Worm (Caenorhabditis elegans) whole organism, midembryonic: Measurements from ENCODE around the gene sqv-6.

Source experiments
- T22C8.4 ChIP-seq: fragments of 200-800 bp; sonication (Bioruptor generic); IDR thresholded peaks from 2 replicates; pipeline ENCODE4 v1.3.6; 2022; ENCODE audit warnings: missing genetic modification characterization, missing compliant biosample characterization
- cog-1 ChIP-seq: sonication (generic microtip); optimal IDR thresholded peaks from 2 replicates; lab custom pipeline; 2016; ENCODE audit warnings: missing genetic modification characterization, missing compliant biosample characterization
- flt-1 ChIP-seq: fragments of 200-800 bp; sonication (Bioruptor generic); IDR thresholded peaks from 2 replicates; pipeline ENCODE4 v1.3.6; 2022; ENCODE audit warnings: missing genetic modification characterization, missing compliant biosample characterization
- klf-2 ChIP-seq: fragments of 200-800 bp; sonication (Bioruptor generic); conservative IDR thresholded peaks from 2 replicates; pipeline ENCODE4 v1.3.6; 2022; ENCODE audit warnings: missing genetic modification reagents, missing genetic modification characterization, missing compliant biosample characterization
- med-1 ChIP-seq: sonication (generic microtip); optimal IDR thresholded peaks from 2 replicates; lab custom pipeline; 2017; ENCODE audit warnings: missing genetic modification characterization, mild to moderate bottlenecking, missing compliant biosample characterization, antibody characterized with exemption, missing genetic modification reagents; ENCODE audit not compliant: insufficient read depth
- ref-1 ChIP-seq: fragments of 200-800 bp; sonication (Bioruptor generic); conservative IDR thresholded peaks from 2 replicates; pipeline ENCODE4 v1.3.6; 2022; ENCODE audit warnings: missing genetic modification reagents, missing genetic modification characterization, missing compliant biosample characterization
- tab-1 ChIP-seq: fragments of 200-800 bp; sonication (Bioruptor generic); IDR thresholded peaks from 2 replicates; pipeline ENCODE4 v1.3.6; 2022; ENCODE audit warnings: missing genetic modification characterization, missing compliant biosample characterization
- ztf-23 ChIP-seq: fragments of 200-800 bp; sonication (Bioruptor generic); IDR thresholded peaks from 2 replicates; pipeline ENCODE4 v1.3.6; 2022; ENCODE audit warnings: missing genetic modification reagents, missing genetic modification characterization, missing compliant biosample characterization

- TF ChIP-seq flt-1 (GFP tag; lab: Robert Waterston, UW) (no peak), ref-1 (GFP tag; lab: Robert Waterston, UW) (no peak), klf-2 (GFP tag; lab: Robert Waterston, UW) (no peak), med-1 (GFP tag; lab: Kevin White, UChicago) (no peak), ztf-23 (GFP tag; lab: Robert Waterston, UW) (no peak), tab-1 (GFP tag; lab: Robert Waterston, UW) (no peak), T22C8.4 (no peak), cog-1 (no peak)
Observed at ce11 chrV:942556-942955, 22.0 kb downstream of the sqv-6 start.
